Worm (Caenorhabditis elegans): ENCODE results near the gene ttr-7.

ce11 chrIII:626091-626490 is 20.3 kb downstream of the ttr-7 start:
- no peak for TF ChIP-seq pha-4 (tag; optimal IDR thresholded peaks at IDR 0.05)
- TF ChIP-seq mec-3 (tag; optimal IDR thresholded peaks at IDR 0.05; ENCODE audit: borderline replicate concordance), result no peak
- TF ChIP-seq hlh-15 (tag; optimal IDR thresholded peaks at IDR 0.05), result no peak
